Fruit fly (Drosophila melanogaster) whole organism, embryonic: ENCODE results near the gene CG3918.

ENCODE experiments used
- Bgb ChIP-seq: fragments of 200-800 bp; sonication (Bioruptor generic); IDR thresholded peaks from 2 replicates; pipeline ENCODE4 v1.3.6; 2022; ENCODE audit warnings: missing biosample characterization, missing genetic modification characterization; ENCODE audit not compliant: partially characterized antibody
- CG10147 ChIP-seq: fragments of 200-800 bp; sonication (Bioruptor generic); optimal IDR thresholded peaks from 2 replicates; lab custom pipeline; 2019; ENCODE audit warnings: missing biosample characterization, mild to moderate bottlenecking, missing genetic modification characterization, moderate library complexity
- CG10431 ChIP-seq: fragments of 200-800 bp; sonication (Bioruptor generic); optimal IDR thresholded peaks from 3 replicates; lab custom pipeline; 2018; ENCODE audit warnings: missing biosample characterization, mild to moderate bottlenecking, missing genetic modification characterization
- CG10959 ChIP-seq: fragments of 200-800 bp; sonication (Bioruptor generic); IDR thresholded peaks from 2 replicates; pipeline ENCODE4 v1.3.6; 2022; ENCODE audit warnings: missing biosample characterization, missing genetic modification characterization
- CG12391 ChIP-seq: fragments of 200-800 bp; sonication (Bioruptor generic); optimal IDR thresholded peaks from 3 replicates; lab custom pipeline; 2018; ENCODE audit warnings: missing biosample characterization, mild to moderate bottlenecking, missing genetic modification characterization, moderate library complexity
- CG12942 ChIP-seq: fragments of 200-800 bp; sonication (Bioruptor generic); optimal IDR thresholded peaks from 3 replicates; lab custom pipeline; 2016; ENCODE audit warnings: missing biosample characterization, missing genetic modification characterization
- CG15269 ChIP-seq: fragments of 200-800 bp; sonication (Bioruptor generic); optimal IDR thresholded peaks from 2 replicates; lab custom pipeline; 2018; ENCODE audit warnings: missing biosample characterization, mild to moderate bottlenecking, missing genetic modification characterization, moderate library complexity
- CG1529 ChIP-seq: fragments of 200-800 bp; sonication (Bioruptor generic); optimal IDR thresholded peaks from 3 replicates; lab custom pipeline; 2018; ENCODE audit warnings: missing biosample characterization, missing genetic modification characterization
- CG15514 ChIP-seq: fragments of 200-800 bp; sonication (Bioruptor generic); optimal IDR thresholded peaks from 3 replicates; lab custom pipeline; 2017; ENCODE audit warnings: missing biosample characterization, missing genetic modification characterization, mild to moderate bottlenecking, moderate library complexity, missing genetic modification reagents
- CG1603 ChIP-seq: fragments of 200-800 bp; sonication (Bioruptor generic); optimal IDR thresholded peaks from 2 replicates; lab custom pipeline; 2019; ENCODE audit warnings: missing biosample characterization, mild to moderate bottlenecking, missing genetic modification characterization, moderate library complexity
- CG17359 ChIP-seq: fragments of 200-800 bp; sonication (Bioruptor generic); optimal IDR thresholded peaks from 3 replicates; lab custom pipeline; 2018; ENCODE audit warnings: missing biosample characterization, mild to moderate bottlenecking, missing genetic modification characterization, moderate library complexity
- CG17912 ChIP-seq: fragments of 200-800 bp; sonication (Bioruptor generic); optimal IDR thresholded peaks from 2 replicates; lab custom pipeline; 2018; ENCODE audit warnings: missing biosample characterization, mild to moderate bottlenecking, missing genetic modification characterization
- CG30431 ChIP-seq: fragments of 200-800 bp; sonication (Bioruptor generic); optimal IDR thresholded peaks from 2 replicates; lab custom pipeline; 2017; ENCODE audit warnings: missing biosample characterization, missing genetic modification characterization
- CG34224 ChIP-seq: fragments of 200-800 bp; sonication (Bioruptor generic); IDR thresholded peaks from 3 replicates; pipeline ENCODE4 v1.3.6; 2022; ENCODE audit warnings: missing biosample characterization, missing genetic modification characterization; ENCODE audit not compliant: partially characterized antibody
- CG3995 ChIP-seq: fragments of 200-800 bp; sonication (Bioruptor generic); optimal IDR thresholded peaks from 3 replicates; lab custom pipeline; 2016; ENCODE audit warnings: missing biosample characterization, missing genetic modification characterization
- CG4282 ChIP-seq: fragments of 200-800 bp; sonication (Bioruptor generic); optimal IDR thresholded peaks from 2 replicates; lab custom pipeline; 2016; ENCODE audit warnings: missing biosample characterization, missing genetic modification characterization
- CG4360 ChIP-seq: fragments of 200-800 bp; sonication (Bioruptor generic); IDR thresholded peaks from 2 replicates; pipeline ENCODE4 v1.3.6; 2022; ENCODE audit warnings: missing biosample characterization, missing genetic modification characterization
- CG5245 ChIP-seq: fragments of 200-800 bp; sonication (Bioruptor generic); optimal IDR thresholded peaks from 3 replicates; lab custom pipeline; 2016; ENCODE audit warnings: missing biosample characterization, missing genetic modification characterization
- CG6854 ChIP-seq: fragments of 200-800 bp; sonication (Bioruptor generic); optimal IDR thresholded peaks from 3 replicates; lab custom pipeline; 2017; ENCODE audit warnings: missing biosample characterization, mild to moderate bottlenecking, missing genetic modification characterization
- CG7556 ChIP-seq: fragments of 200-800 bp; sonication (Bioruptor generic); optimal IDR thresholded peaks from 2 replicates; lab custom pipeline; 2017; ENCODE audit warnings: missing biosample characterization, mild to moderate bottlenecking, missing genetic modification characterization
- CG8089 ChIP-seq: fragments of 200-800 bp; sonication (Bioruptor generic); optimal IDR thresholded peaks from 3 replicates; lab custom pipeline; 2016; ENCODE audit warnings: missing biosample characterization, missing genetic modification characterization
- CG8388 ChIP-seq: fragments of 200-800 bp; sonication (Bioruptor generic); optimal IDR thresholded peaks from 2 replicates; lab custom pipeline; 2019; ENCODE audit warnings: missing biosample characterization, mild to moderate bottlenecking, missing genetic modification characterization, moderate library complexity
- CG9215 ChIP-seq: fragments of 200-800 bp; sonication (Bioruptor generic); IDR thresholded peaks from 2 replicates; pipeline ENCODE4 v1.3.6; 2022; ENCODE audit warnings: missing biosample characterization, missing genetic modification characterization
- CG9727 ChIP-seq: fragments of 200-800 bp; sonication (Bioruptor generic); optimal IDR thresholded peaks from 3 replicates; lab custom pipeline; 2017; ENCODE audit warnings: missing biosample characterization, mild to moderate bottlenecking, missing genetic modification characterization
- Chrac-16 ChIP-seq: fragments of 200-800 bp; sonication (Bioruptor generic); optimal IDR thresholded peaks from 3 replicates; lab custom pipeline; 2016; ENCODE audit warnings: missing biosample characterization, missing genetic modification characterization
- CoRest ChIP-seq: fragments of 200-800 bp; sonication (Bioruptor generic); optimal IDR thresholded peaks from 3 replicates; lab custom pipeline; 2018; ENCODE audit warnings: missing biosample characterization, mild to moderate bottlenecking, missing genetic modification characterization, moderate library complexity
- D ChIP-seq, 2 experiments: fragments of 200-800 bp in 1 of 2; fragments of >200 bp in 1 of 2; sonication (Bioruptor generic) in 1 of 2; optimal IDR thresholded peaks; 2 replicates in 1 of 2; 3 replicates in 1 of 2; lab custom pipeline; 2017; ENCODE audit warnings: mild to moderate bottlenecking in 1 of 2, missing biosample characterization in 1 of 2, missing genetic modification characterization in 1 of 2, missing genetic modification reagents in 1 of 2
- Dad ChIP-seq: fragments of 200-800 bp; sonication (Bioruptor generic); optimal IDR thresholded peaks from 3 replicates; lab custom pipeline; 2016; ENCODE audit warnings: missing biosample characterization, missing genetic modification characterization
- Doc2 ChIP-seq: fragments of 200-800 bp; sonication (Bioruptor generic); IDR thresholded peaks from 2 replicates; pipeline ENCODE4 v1.3.6; 2022; ENCODE audit warnings: missing biosample characterization, missing genetic modification characterization
- Dp ChIP-seq: fragments of 200-800 bp; sonication (Bioruptor generic); optimal IDR thresholded peaks from 2 replicates; lab custom pipeline; 2018; ENCODE audit warnings: missing biosample characterization, mild to moderate bottlenecking, missing genetic modification characterization, moderate library complexity
- Fer1 ChIP-seq: fragments of 200-800 bp; sonication (Bioruptor generic); optimal IDR thresholded peaks from 2 replicates; lab custom pipeline; 2017; ENCODE audit warnings: missing biosample characterization, mild to moderate bottlenecking, missing genetic modification characterization
- Hand ChIP-seq: fragments of 200-800 bp; sonication (Bioruptor generic); optimal IDR thresholded peaks from 2 replicates; lab custom pipeline; 2017; ENCODE audit warnings: mild to moderate bottlenecking, missing biosample characterization, missing genetic modification reagents, missing genetic modification characterization
- NC2α ChIP-seq: fragments of 200-800 bp; sonication (Bioruptor generic); optimal IDR thresholded peaks from 2 replicates; lab custom pipeline; 2016; ENCODE audit warnings: missing biosample characterization, missing genetic modification characterization
- NK7.1 ChIP-seq: fragments of 200-800 bp; sonication (Bioruptor generic); optimal IDR thresholded peaks from 3 replicates; lab custom pipeline; 2016; ENCODE audit warnings: missing biosample characterization, missing genetic modification characterization
- Sox102F ChIP-seq: fragments of 200-800 bp; sonication (Bioruptor generic); optimal IDR thresholded peaks from 2 replicates; lab custom pipeline; 2018; ENCODE audit warnings: missing biosample characterization, mild to moderate bottlenecking, missing genetic modification characterization, moderate library complexity
- Taf1 ChIP-seq: fragments of 200-800 bp; sonication (Bioruptor generic); IDR thresholded peaks from 2 replicates; pipeline ENCODE4 v1.3.6; 2022; ENCODE audit warnings: missing biosample characterization, missing genetic modification characterization
- ato ChIP-seq: fragments of 200-800 bp; sonication (Bioruptor generic); IDR thresholded peaks from 2 replicates; pipeline ENCODE4 v1.3.6; 2022; ENCODE audit warnings: missing biosample characterization, missing genetic modification characterization; ENCODE audit not compliant: partially characterized antibody
- btn ChIP-seq: fragments of 200-800 bp; sonication (Bioruptor generic); optimal IDR thresholded peaks from 2 replicates; lab custom pipeline; 2016; ENCODE audit warnings: missing biosample characterization, missing genetic modification characterization
- cas ChIP-seq: fragments of 200-800 bp; sonication (Bioruptor generic); IDR thresholded peaks from 2 replicates; pipeline ENCODE4 v1.3.6; 2022; ENCODE audit warnings: missing biosample characterization, missing genetic modification characterization
- ci ChIP-seq: fragments of 200-800 bp; sonication (Bioruptor generic); IDR thresholded peaks from 3 replicates; pipeline ENCODE4 v1.3.6; 2022; ENCODE audit warnings: missing biosample characterization, missing genetic modification characterization
- dan ChIP-seq: fragments of 200-800 bp; sonication (Bioruptor generic); IDR thresholded peaks from 2 replicates; pipeline ENCODE4 v1.3.6; 2022; ENCODE audit warnings: missing biosample characterization, missing genetic modification characterization
- disco-r ChIP-seq: fragments of 200-800 bp; sonication (Bioruptor generic); optimal IDR thresholded peaks from 2 replicates; lab custom pipeline; 2016; ENCODE audit warnings: missing biosample characterization, missing genetic modification characterization
- eve ChIP-seq, 2 experiments: fragments of >200 bp; optimal IDR thresholded peaks; 2 replicates each; lab custom pipeline; 2017; ENCODE audit warnings: missing biosample characterization in 2 of 2, missing genetic modification characterization in 2 of 2
- fd102C ChIP-seq: fragments of 200-800 bp; sonication (Bioruptor generic); optimal IDR thresholded peaks from 2 replicates; lab custom pipeline; 2018; ENCODE audit warnings: missing biosample characterization, mild to moderate bottlenecking, missing genetic modification characterization, moderate library complexity
- fd96Cb ChIP-seq: fragments of 200-800 bp; sonication (Bioruptor generic); optimal IDR thresholded peaks from 2 replicates; lab custom pipeline; 2018; ENCODE audit warnings: missing biosample characterization, mild to moderate bottlenecking, missing genetic modification characterization, moderate library complexity
- lbe ChIP-seq: fragments of 200-800 bp; sonication (Bioruptor generic); optimal IDR thresholded peaks from 2 replicates; lab custom pipeline; 2016; ENCODE audit warnings: missing biosample characterization, mild to moderate bottlenecking, missing genetic modification characterization
- org-1 ChIP-seq: fragments of 200-800 bp; sonication (Bioruptor generic); optimal IDR thresholded peaks from 2 replicates; lab custom pipeline; 2017; ENCODE audit warnings: missing biosample characterization, missing genetic modification characterization
- sens ChIP-seq: fragments of 200-800 bp; sonication (Bioruptor generic); peaks from one replicate; lab custom pipeline; 2016; ENCODE audit warnings: missing biosample characterization, missing genetic modification characterization
- tup ChIP-seq: fragments of 200-800 bp; sonication (Bioruptor generic); optimal IDR thresholded peaks from 2 replicates; lab custom pipeline; 2016; ENCODE audit warnings: missing biosample characterization, mild to moderate bottlenecking, missing genetic modification characterization, moderate library complexity
- twi ChIP-seq: fragments of 200-800 bp; optimal IDR thresholded peaks from 2 replicates; lab custom pipeline; 2019; ENCODE audit warnings: missing biosample characterization, mild to moderate bottlenecking, missing genetic modification characterization, moderate library complexity
- zen2 ChIP-seq: fragments of 200-800 bp; sonication (Bioruptor generic); IDR thresholded peaks from 3 replicates; pipeline ENCODE4 v1.3.6; 2022; ENCODE audit warnings: missing biosample characterization, missing genetic modification characterization; ENCODE audit not compliant: partially characterized antibody

CG3918 gene

DNA sequence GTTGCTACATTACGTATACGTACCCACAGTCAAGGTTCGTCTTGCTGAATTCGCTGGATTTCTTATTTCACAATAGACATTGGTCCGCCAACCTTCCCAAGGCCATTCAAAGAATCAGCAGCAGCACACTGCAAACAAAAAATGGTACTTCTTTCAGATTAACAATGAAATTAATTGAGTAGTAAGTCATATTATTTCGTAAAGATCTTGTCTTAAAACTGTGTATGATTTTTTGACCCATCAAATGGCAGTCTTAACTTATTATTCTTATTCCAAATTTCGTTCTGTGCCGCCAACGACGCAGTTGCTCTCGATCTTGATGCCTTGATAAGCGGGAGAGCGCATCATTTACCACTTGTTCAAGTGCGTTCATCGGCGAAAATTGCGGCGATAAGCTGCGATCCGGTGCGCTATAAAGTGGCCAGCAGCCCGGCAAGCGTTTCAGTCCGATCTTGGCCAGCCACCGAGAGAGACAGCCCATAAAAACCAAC lies 4.3 kb downstream of the CG3918 start, which contains the start of gene Agxt (continued):
- no peak for TF ChIP-seq Dp
- no peak for TF ChIP-seq CG10147 (GFP tag; lab: Kevin White, UChicago)
- no peak for TF ChIP-seq CG9727
- no peak for TF ChIP-seq Bgb (GFP tag; lab: Robert Waterston, UW)
- no peak for TF ChIP-seq ci (GFP tag; lab: Robert Waterston, UW)
- no peak for TF ChIP-seq lbe
- no peak for TF ChIP-seq cas (GFP tag; lab: Robert Waterston, UW)
- TF ChIP-seq twi (tag; lab: Kevin White, UChicago) = no peak
- TF ChIP-seq CG17912 = no peak
- TF ChIP-seq CG34224 = no peak
- no peak for TF ChIP-seq CG10431 (GFP tag; lab: Kevin White, UChicago)
- TF ChIP-seq Dad (GFP tag; lab: Kevin White, UChicago) = no peak
- TF ChIP-seq CoRest (tag; lab: Kevin White, UChicago) = no peak
- no peak for TF ChIP-seq sens (GFP tag; lab: Kevin White, UChicago)
- no peak for TF ChIP-seq CG8388 (GFP tag; lab: Kevin White, UChicago)
- no peak for TF ChIP-seq fd102C (GFP tag; lab: Kevin White, UChicago)
- TF ChIP-seq CG12942 (GFP tag; lab: Kevin White, UChicago) = no peak
- TF ChIP-seq Taf1 (GFP tag; lab: Robert Waterston, UW) = no peak
- no peak for TF ChIP-seq CG9215 (GFP tag; lab: Robert Waterston, UW)
- TF ChIP-seq CG4360 (GFP tag; lab: Robert Waterston, UW) = no peak
- no peak for TF ChIP-seq CG4282 (GFP tag; lab: Kevin White, UChicago)
- TF ChIP-seq D (optimal IDR thresholded peaks at IDR 0.05; lab: Kevin White, UChicago) = no peak
- TF ChIP-seq D (GFP tag; optimal IDR thresholded peaks at IDR 0.05; lab: Kevin White, UChicago) = no peak
- TF ChIP-seq eve (GFP tag; optimal IDR thresholded peaks at IDR 0.05; lab: Kevin White, UChicago) = no peak
- no peak for TF ChIP-seq NC2α (GFP tag; lab: Kevin White, UChicago)
- no peak for TF ChIP-seq zen2 (GFP tag; lab: Robert Waterston, UW)
- no peak for TF ChIP-seq NK7.1 (GFP tag; lab: Kevin White, UChicago)
- no peak for TF ChIP-seq CG3995 (GFP tag; lab: Kevin White, UChicago)
- TF ChIP-seq Sox102F = peak; percentile 30
- peak; percentile 15 for TF ChIP-seq CG15269 (tag; lab: Kevin White, UChicago)
- TF ChIP-seq CG10959 (GFP tag; lab: Robert Waterston, UW) = no peak
- peak; percentile 31 for TF ChIP-seq CG1603 (tag; lab: Kevin White, UChicago)
- TF ChIP-seq CG1529 (GFP tag; lab: Kevin White, UChicago) = no peak
- TF ChIP-seq Fer1 (GFP tag; lab: Kevin White, UChicago) = peak; percentile 0
- TF ChIP-seq btn (GFP tag; lab: Kevin White, UChicago) = no peak
- no peak for TF ChIP-seq ato (GFP tag; lab: Robert Waterston, UW)
- no peak for TF ChIP-seq disco-r
- no peak for TF ChIP-seq CG7556 (GFP tag; lab: Kevin White, UChicago)
- no peak for TF ChIP-seq org-1 (GFP tag; lab: Kevin White, UChicago)
- TF ChIP-seq CG8089 (GFP tag; lab: Kevin White, UChicago) = no peak
- no peak for TF ChIP-seq CG30431 (GFP tag; lab: Kevin White, UChicago)
- peak; percentile 12 for TF ChIP-seq fd96Cb (tag; lab: Kevin White, UChicago)
- TF ChIP-seq Doc2 = no peak
- TF ChIP-seq Hand = no peak
- TF ChIP-seq Chrac-16 (GFP tag; lab: Kevin White, UChicago) = no peak
- no peak for TF ChIP-seq CG6854 (GFP tag; lab: Kevin White, UChicago)
- TF ChIP-seq CG5245 (GFP tag; lab: Kevin White, UChicago) = no peak
- peak; percentile 19 for TF ChIP-seq CG17359 (tag; lab: Kevin White, UChicago)
- no peak for TF ChIP-seq tup (GFP tag; lab: Kevin White, UChicago)
- TF ChIP-seq CG15514 (GFP tag; lab: Kevin White, UChicago) = no peak
- TF ChIP-seq CG12391 (tag; lab: Kevin White, UChicago) = peak; percentile 21
- TF ChIP-seq dan (GFP tag; lab: Robert Waterston, UW) = no peak
